Worm (Caenorhabditis elegans) whole organism, L1 larva: ENCODE measurements around the gene C45G9.12.

ENCODE experiments used
- ama-1 ChIP-seq: fragments of 150-350 bp; optimal IDR thresholded peaks from 2 replicates; lab custom pipeline; 2014
- mab-9 ChIP-seq: fragments of 200-800 bp; sonication (Bioruptor generic); IDR thresholded peaks from 2 replicates; pipeline ENCODE4 v1.3.6; 2022; ENCODE audit warnings: missing genetic modification reagents, missing genetic modification characterization, missing compliant biosample characterization

DNA sequence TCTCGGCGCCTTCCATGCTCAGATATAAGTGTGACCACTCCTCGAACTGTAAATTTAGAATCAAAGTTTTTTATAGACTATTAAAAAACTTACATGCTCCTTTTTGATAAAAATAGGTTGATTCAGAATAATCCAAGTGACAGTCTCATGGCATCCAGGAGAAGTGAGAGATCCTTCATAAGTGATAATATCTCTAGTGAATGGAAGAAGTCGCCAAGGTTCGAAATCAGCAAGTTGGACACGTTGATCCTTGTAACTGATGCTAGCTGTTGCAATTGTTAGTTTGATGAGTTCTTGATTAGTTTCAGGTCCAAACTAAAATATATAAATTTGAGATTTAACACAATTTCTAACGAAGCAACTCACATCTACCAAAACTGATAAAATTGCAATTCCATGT is 11.9 kb upstream of the C45G9.12 start:
- no peak for TF ChIP-seq mab-9
- TF ChIP-seq ama-1, result no peak
